Fruit fly (Drosophila melanogaster): Measurements from ENCODE around the gene RanBP3.

The RanBP3 gene

DNA sequence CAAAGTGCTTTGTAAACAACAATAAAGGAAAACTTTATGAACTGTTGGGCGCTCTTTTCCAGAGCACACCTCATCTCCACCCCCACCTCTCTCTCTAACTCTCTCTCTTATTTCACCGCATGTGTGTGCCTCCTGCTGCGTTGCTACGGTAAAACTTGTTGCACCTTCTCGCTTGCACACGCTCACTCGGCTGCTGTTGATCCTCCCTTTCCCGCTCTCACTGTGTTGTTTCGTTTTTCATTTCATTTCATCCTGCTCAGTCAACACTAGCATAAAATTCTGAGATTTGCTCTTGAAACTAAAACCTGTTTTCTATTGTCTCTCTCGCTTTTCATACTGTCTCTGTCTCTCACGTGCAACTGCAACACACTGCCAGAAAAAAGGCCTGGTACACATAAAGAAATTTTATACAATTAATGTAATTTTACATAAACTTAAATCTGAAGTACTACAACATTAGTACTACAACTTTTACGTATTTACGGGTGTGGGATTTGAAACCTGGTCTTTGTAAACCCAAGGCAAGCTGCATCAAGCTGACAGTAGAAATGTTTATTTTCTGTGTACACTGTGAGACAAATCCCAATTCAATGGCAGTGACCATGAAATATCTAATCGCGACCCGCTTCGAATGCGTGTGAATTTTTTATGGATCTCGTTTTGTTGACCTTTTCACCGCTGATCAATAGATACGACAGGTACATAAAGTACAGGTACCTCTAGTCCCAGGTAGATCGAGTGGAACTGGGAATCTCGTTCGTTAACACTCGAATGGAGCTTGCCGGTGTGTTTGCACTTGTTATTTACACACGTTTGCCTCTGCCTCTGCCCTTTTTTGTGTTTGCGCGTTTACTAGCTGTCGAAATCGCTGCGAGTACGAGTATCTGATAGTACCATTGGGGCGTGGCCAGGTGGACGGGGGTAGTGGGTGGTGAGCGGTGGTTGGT lies 30.1 kb upstream of the RanBP3 start (continued):
- TF ChIP-seq CG4707 (GFP tag; optimal IDR thresholded peaks at IDR 0.05), result peak; percentile 72
- peak; percentile 72 for TF ChIP-seq CG31365 (tag; optimal IDR thresholded peaks at IDR 0.05)
- TF ChIP-seq pan (optimal IDR thresholded peaks at IDR 0.05), result no peak
- TF ChIP-seq pan (GFP tag; optimal IDR thresholded peaks at IDR 0.05 in 1 of 2, IDR thresholded peaks at IDR 0.05 in 1 of 2), result peak in 1 of 2 experiments; percentile 81
- TF ChIP-seq br (optimal IDR thresholded peaks at IDR 0.05), result no peak
- peak; percentile 67; the same call in 2 of the 3 replicates for TF ChIP-seq CG2889 (GFP tag; IDR thresholded peaks at IDR 0.05)
- peak; percentile 87 for TF ChIP-seq Max (GFP tag; optimal IDR thresholded peaks at IDR 0.05)
- no peak for TF ChIP-seq knrl (GFP tag; IDR thresholded peaks at IDR 0.05; ENCODE audit: partially characterized antibody)
- TF ChIP-seq E2f2 (GFP tag; IDR thresholded peaks at IDR 0.05), result peak; percentile 59; the same call in 1 of the 2 replicates
- TF ChIP-seq mld (GFP tag; IDR thresholded peaks at IDR 0.05; ENCODE audit: partially characterized antibody), result no peak
- TF ChIP-seq Hr51 (GFP tag; optimal IDR thresholded peaks at IDR 0.05), result peak; percentile 56 to 85
- TF ChIP-seq CG30431 (GFP tag; optimal IDR thresholded peaks at IDR 0.05), result peak; percentile 92
- TF ChIP-seq lilli (GFP tag; optimal IDR thresholded peaks at IDR 0.05), result peak; percentile 89
- peak; percentile 95 for TF ChIP-seq CG17829 (tag; optimal IDR thresholded peaks at IDR 0.05)
- peak; percentile 93 for TF ChIP-seq CG2202 (tag; optimal IDR thresholded peaks at IDR 0.05)
- peak; percentile 61 for TF ChIP-seq CG7786 (GFP tag; optimal IDR thresholded peaks at IDR 0.05)
- TF ChIP-seq Doc2 (GFP tag; IDR thresholded peaks at IDR 0.05), result no peak
- peak; percentile 78 for TF ChIP-seq ssp (GFP tag; IDR thresholded peaks at IDR 0.05)
- TF ChIP-seq dm (GFP tag; optimal IDR thresholded peaks at IDR 0.05), result peak; percentile 79
- TF ChIP-seq CG2712 (tag; optimal IDR thresholded peaks at IDR 0.05), result peak; percentile 96
- peak; percentile 70 for TF ChIP-seq run (tag; optimal IDR thresholded peaks at IDR 0.05)
- no peak for TF ChIP-seq Hr39 (optimal IDR thresholded peaks at IDR 0.05)
- TF ChIP-seq CG31441 (GFP tag; IDR thresholded peaks at IDR 0.05), result peak; percentile 94
- no peak for TF ChIP-seq Scr (GFP tag; IDR thresholded peaks at IDR 0.05; ENCODE audit: partially characterized antibody)
- peak; percentile 69; the same call in 2 of the 3 replicates for TF ChIP-seq CG2199 (GFP tag; IDR thresholded peaks at IDR 0.05)
- peak; percentile 88 for TF ChIP-seq z (GFP tag; IDR thresholded peaks at IDR 0.05)
- TF ChIP-seq CG9932 (GFP tag; IDR thresholded peaks at IDR 0.05), result no peak
- TF ChIP-seq jigr1 (GFP tag; IDR thresholded peaks at IDR 0.05), result peak; percentile 57; the same call in 1 of the 3 replicates
- TF ChIP-seq CG12155 (GFP tag; optimal IDR thresholded peaks at IDR 0.05), result peak; percentile 72
- peak; percentile 72 for TF ChIP-seq kay (GFP tag; optimal IDR thresholded peaks at IDR 0.05)
- TF ChIP-seq hb (GFP tag; IDR thresholded peaks at IDR 0.05; ENCODE audit: partially characterized antibody), result no peak
- peak; percentile 43 for TF ChIP-seq CG6854 (GFP tag; optimal IDR thresholded peaks at IDR 0.05)
- peak; percentile 22; the same call in 1 of the 2 replicates for TF ChIP-seq NFAT (GFP tag; IDR thresholded peaks at IDR 0.05)
- peak; percentile 77 for TF ChIP-seq crol (GFP tag; IDR thresholded peaks at IDR 0.05)
- TF ChIP-seq bigmax (GFP tag; optimal IDR thresholded peaks at IDR 0.05), result peak; percentile 47
- TF ChIP-seq GATAe (GFP tag; conservative IDR thresholded peaks at IDR 0.05), result peak; percentile 95
- peak; percentile 62 for TF ChIP-seq CG8281 (tag; optimal IDR thresholded peaks at IDR 0.05)
- TF ChIP-seq HLH54F (GFP tag; optimal IDR thresholded peaks at IDR 0.05), result peak; percentile 50
- TF ChIP-seq CG7357 (GFP tag; IDR thresholded peaks at IDR 0.05), result peak; percentile 83
- peak; percentile 81 for TF ChIP-seq CG12942 (GFP tag; optimal IDR thresholded peaks at IDR 0.05)
- TF ChIP-seq slou (GFP tag; optimal IDR thresholded peaks at IDR 0.05), result peak; percentile 18
- peak; percentile 57 for TF ChIP-seq stwl (tag; optimal IDR thresholded peaks at IDR 0.05)
- peak; percentile 82 for TF ChIP-seq CG12769 (tag; optimal IDR thresholded peaks at IDR 0.05)
- no peak for TF ChIP-seq zen2 (GFP tag; IDR thresholded peaks at IDR 0.05; ENCODE audit: partially characterized antibody)
- TF ChIP-seq CG34224 (GFP tag; IDR thresholded peaks at IDR 0.05; ENCODE audit: partially characterized antibody), result no peak
- TF ChIP-seq CG11504 (tag; optimal IDR thresholded peaks at IDR 0.05), result peak; percentile 90
- peak; percentile 78 for TF ChIP-seq CG6765 (GFP tag; optimal IDR thresholded peaks at IDR 0.05)
- TF ChIP-seq sug (tag; optimal IDR thresholded peaks at IDR 0.05), result peak; percentile 77
- peak; percentile 55 for TF ChIP-seq fd64A (GFP tag; optimal IDR thresholded peaks at IDR 0.05)
